Worm (Caenorhabditis elegans): ENCODE measurements around the gene sri-72.

sri-72 gene

ce11 chrV:521517-521916 lies 46.5 kb downstream of the sri-72 start, which contains the start of gene srw-107:
Gene srw-107, minus strand, starts transcription at chrV:521617.
- TF ChIP-seq zip-8 (tag; optimal IDR thresholded peaks at IDR 0.05), result no peak
- no peak for TF ChIP-seq unc-62 (GFP tag; optimal IDR thresholded peaks at IDR 0.05)
- TF ChIP-seq sem-2 (GFP tag; optimal IDR thresholded peaks at IDR 0.05), result no peak
- TF ChIP-seq nhr-237 (tag; optimal IDR thresholded peaks at IDR 0.05), result no peak
- no peak for TF ChIP-seq mep-1 (tag; optimal IDR thresholded peaks at IDR 0.05)
- TF ChIP-seq tbx-8 (GFP tag; optimal IDR thresholded peaks at IDR 0.05), result no peak
- no peak for TF ChIP-seq ceh-43 (GFP tag; optimal IDR thresholded peaks at IDR 0.05)
- TF ChIP-seq snpc-4 (tag; optimal IDR thresholded peaks at IDR 0.05), result no peak
- no peak for TF ChIP-seq bed-3 (GFP tag; optimal IDR thresholded peaks at IDR 0.05)
- no peak for TF ChIP-seq lin-32 (GFP tag; optimal IDR thresholded peaks at IDR 0.05)
- no peak for TF ChIP-seq ztf-11 (tag; optimal IDR thresholded peaks at IDR 0.05)
- no peak for TF ChIP-seq nhr-2 (tag; optimal IDR thresholded peaks at IDR 0.05)
- TF ChIP-seq blmp-1 (tag; optimal IDR thresholded peaks at IDR 0.05), result no peak
- TF ChIP-seq sptf-1 (tag; optimal IDR thresholded peaks at IDR 0.05), result no peak
- no peak for TF ChIP-seq flh-1 (GFP tag; optimal IDR thresholded peaks at IDR 0.05)
- no peak for TF ChIP-seq ceh-83 (GFP tag; optimal IDR thresholded peaks at IDR 0.05)

- TF ChIP-seq nhr-28 (tag; optimal IDR thresholded peaks at IDR 0.05), result no peak
Observed at ce11 chrV:519445-519844, 48.6 kb downstream of the sri-72 start, which contains the start of gene nhr-210. Gene nhr-210, minus strand, starts transcription at chrV:519545.
